Fruit fly (Drosophila melanogaster): Measurements from ENCODE around the gene Ost48.

Gene Ost48

dm6 chrX:9141219-9141618 lies 17.1 kb downstream of the Ost48 start (continued):
- TF ChIP-seq CG2129 (GFP tag; IDR thresholded peaks at IDR 0.05; ENCODE audit: partially characterized antibody), result no peak
- peak; percentile 26 to 80 for TF ChIP-seq bsh (GFP tag; optimal IDR thresholded peaks at IDR 0.05)
- TF ChIP-seq CG17359 (tag; optimal IDR thresholded peaks at IDR 0.05), result peak; percentile 68
- peak; percentile 82 for TF ChIP-seq ase (GFP tag; IDR thresholded peaks at IDR 0.05)
- peak; percentile 58 for TF ChIP-seq Dip3 (GFP tag; optimal IDR thresholded peaks at IDR 0.05)
- TF ChIP-seq pnt (GFP tag; optimal IDR thresholded peaks at IDR 0.05), result peak; percentile 82
- peak; percentile 74 for TF ChIP-seq CG9727 (GFP tag; optimal IDR thresholded peaks at IDR 0.05)
- peak; percentile 39 for TF ChIP-seq CG18476 (GFP tag; optimal IDR thresholded peaks at IDR 0.05)
- TF ChIP-seq Mes4 (GFP tag; optimal IDR thresholded peaks at IDR 0.05), result peak; percentile 25
- TF ChIP-seq pan (optimal IDR thresholded peaks at IDR 0.05), result no peak
- TF ChIP-seq pan (GFP tag; optimal IDR thresholded peaks at IDR 0.05 in 1 of 2, IDR thresholded peaks at IDR 0.05 in 1 of 2), result peak in 1 of 2 experiments; percentile 81
- no peak for TF ChIP-seq Hmr (GFP tag; optimal IDR thresholded peaks at IDR 0.05)
- TF ChIP-seq CG14441 (GFP tag; IDR thresholded peaks at IDR 0.05), result peak; percentile 86
- TF ChIP-seq sob (GFP tag; IDR thresholded peaks at IDR 0.05), result peak; percentile 85
- TF ChIP-seq phol (tag; optimal IDR thresholded peaks at IDR 0.05), result peak; percentile 72
- TF ChIP-seq en (GFP tag; optimal IDR thresholded peaks at IDR 0.05), result no peak
- peak; percentile 82 for TF ChIP-seq CG11456 (GFP tag; IDR thresholded peaks at IDR 0.05)
- TF ChIP-seq Ssrp (tag; optimal IDR thresholded peaks at IDR 0.05), result peak; percentile 74
- peak; percentile 91 for TF ChIP-seq Gug (GFP tag; IDR thresholded peaks at IDR 0.05)
- peak; percentile 71 for TF ChIP-seq CG33557 (GFP tag; optimal IDR thresholded peaks at IDR 0.05)
- no peak for TF ChIP-seq sima (GFP tag; optimal IDR thresholded peaks at IDR 0.05)
- TF ChIP-seq Fer2 (tag; optimal IDR thresholded peaks at IDR 0.05), result peak; percentile 34
- peak; percentile 78 for TF ChIP-seq CG12219 (GFP tag; optimal IDR thresholded peaks at IDR 0.05)
- TF ChIP-seq CG15479 (GFP tag; optimal IDR thresholded peaks at IDR 0.05), result peak; percentile 25
- peak; percentile 65; the same call in 2 of the 3 replicates for TF ChIP-seq CG11560 (tag; IDR thresholded peaks at IDR 0.05)
- TF ChIP-seq CG31365 (tag; optimal IDR thresholded peaks at IDR 0.05), result peak; percentile 21
- peak; percentile 90 for TF ChIP-seq sisA (GFP tag; IDR thresholded peaks at IDR 0.05)
- no peak for TF ChIP-seq Dip2 (GFP tag; IDR thresholded peaks at IDR 0.05)
- TF ChIP-seq CG8944 (GFP tag; optimal IDR thresholded peaks at IDR 0.05), result peak; percentile 79
- peak; percentile 68 to 77 for TF ChIP-seq Pdp1 (GFP tag; optimal IDR thresholded peaks at IDR 0.05)
- peak; percentile 72 for TF ChIP-seq CG9932 (GFP tag; IDR thresholded peaks at IDR 0.05)
- TF ChIP-seq Doc2 (GFP tag; IDR thresholded peaks at IDR 0.05), result no peak
- no peak for TF ChIP-seq Stat92E (GFP tag; optimal IDR thresholded peaks at IDR 0.05)
- no peak for TF ChIP-seq Lpt (GFP tag; optimal IDR thresholded peaks at IDR 0.05)
- peak; percentile 70 for TF ChIP-seq Abd-B (GFP tag; optimal IDR thresholded peaks at IDR 0.05)
- TF ChIP-seq lbe (GFP tag; optimal IDR thresholded peaks at IDR 0.05), result no peak
- peak; percentile 86 for TF ChIP-seq Antp (GFP tag; optimal IDR thresholded peaks at IDR 0.05)
- peak; percentile 76 for TF ChIP-seq dan (GFP tag; IDR thresholded peaks at IDR 0.05)
- peak; percentile 8 for TF ChIP-seq ab (GFP tag; optimal IDR thresholded peaks at IDR 0.05)
- peak; percentile 53 for TF ChIP-seq CG11398 (GFP tag; optimal IDR thresholded peaks at IDR 0.05)
- peak; percentile 63 for TF ChIP-seq Chrac-16 (GFP tag; optimal IDR thresholded peaks at IDR 0.05)
- TF ChIP-seq TFAM (GFP tag; optimal IDR thresholded peaks at IDR 0.05), result no peak
- TF ChIP-seq CG12744 (GFP tag; optimal IDR thresholded peaks at IDR 0.05), result no peak
- peak; percentile 48; the same call in 1 of the 3 replicates for TF ChIP-seq sr (GFP tag; IDR thresholded peaks at IDR 0.05)
- TF ChIP-seq CG2199 (GFP tag; IDR thresholded peaks at IDR 0.05), result peak; percentile 87; the same call in 2 of the 3 replicates
- peak; percentile 87 for TF ChIP-seq Optix (GFP tag; IDR thresholded peaks at IDR 0.05)
- TF ChIP-seq CG11093 (GFP tag; IDR thresholded peaks at IDR 0.05), result peak; percentile 80
- peak; percentile 28 to 82 for TF ChIP-seq chif (GFP tag; optimal IDR thresholded peaks at IDR 0.05)
- peak; percentile 45 for TF ChIP-seq CG30020 (tag; optimal IDR thresholded peaks at IDR 0.05)
- peak; percentile 58 for TF ChIP-seq cwo (GFP tag; optimal IDR thresholded peaks at IDR 0.05)
- TF ChIP-seq Lhr (GFP tag; optimal IDR thresholded peaks at IDR 0.05), result peak; percentile 3
